Fruit fly (Drosophila melanogaster) S2 (cell line): ENCODE data around the gene CG12290.
A peak's percentile ranks its signal among the peaks of the same experiment; 100 is the strongest.

Experiments used
- CG8478 ChIP-seq: fragments of >200 bp; optimal IDR thresholded peaks from 2 replicates; lab custom pipeline; 2018
- CTCF ChIP-seq, 2 experiments: fragments of >200 bp; optimal IDR thresholded peaks; 2 replicates each; lab custom pipeline; 2018

dm6 chr3R:26188708-26189107 is 41.3 kb upstream of the CG12290 start, which contains the start of gene CG6073:
- peak; percentile 53 to 55 for TF ChIP-seq CTCF (optimal IDR thresholded peaks at IDR 0.05; lab: Kevin White, UChicago)
- no peak for TF ChIP-seq CG8478 (lab: Kevin White, UChicago)
